Worm (Caenorhabditis elegans) whole organism, L4/young adult: ENCODE data around the gene F57G9.3.
A peak's percentile ranks its signal among the peaks of the same experiment; 100 is the strongest.

Experiments used
- W03F9.2 ChIP-seq: fragments of 150-350 bp; optimal IDR thresholded peaks from 2 replicates; lab custom pipeline; 2014; ENCODE audit warnings: missing biosample characterization, missing genetic modification characterization
- dao-5 ChIP-seq: sonication (generic microtip); optimal IDR thresholded peaks from 2 replicates; lab custom pipeline; 2016; ENCODE audit warnings: missing genotype, missing genetic modification characterization, moderate library complexity, missing compliant biosample characterization
- him-1 ChIP-seq: sonication (generic microtip); optimal IDR thresholded peaks from 2 replicates; lab custom pipeline; 2016; ENCODE audit warnings: missing genotype, missing genetic modification reagents, missing genetic modification characterization, missing compliant biosample characterization

Gene F57G9.3

DNA sequence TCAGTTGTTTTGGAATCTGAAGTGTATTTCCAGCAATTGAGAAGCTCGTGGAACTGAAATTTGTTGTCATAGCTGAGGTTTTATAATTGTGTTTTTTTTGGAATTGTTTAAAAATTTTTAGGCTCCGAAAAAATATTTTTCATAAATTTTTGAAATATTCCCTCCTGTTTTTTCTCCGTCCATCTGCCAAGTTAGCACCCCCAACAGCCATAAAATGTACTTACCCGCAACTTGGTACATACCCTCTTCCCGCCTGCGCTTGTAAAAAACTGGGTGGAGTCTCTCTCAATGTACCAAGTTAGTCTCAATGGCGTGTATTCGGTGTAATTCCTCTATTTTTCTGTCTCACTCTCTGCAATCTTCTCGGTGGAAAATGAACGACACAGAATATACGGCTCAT, 20.2 kb downstream of the F57G9.3 start, which contains the start of gene Y57A10B.6:
Gene Y57A10B.6 (plus strand): TSS at position 301 of the 400 bp plus-strand sequence.
- no peak for TF ChIP-seq W03F9.2 (tag; lab: Kevin White, UChicago)
- TF ChIP-seq dao-5 (tag; lab: Kevin White, UChicago), result no peak
- no peak for TF ChIP-seq him-1 (tag; lab: Kevin White, UChicago)

DNA sequence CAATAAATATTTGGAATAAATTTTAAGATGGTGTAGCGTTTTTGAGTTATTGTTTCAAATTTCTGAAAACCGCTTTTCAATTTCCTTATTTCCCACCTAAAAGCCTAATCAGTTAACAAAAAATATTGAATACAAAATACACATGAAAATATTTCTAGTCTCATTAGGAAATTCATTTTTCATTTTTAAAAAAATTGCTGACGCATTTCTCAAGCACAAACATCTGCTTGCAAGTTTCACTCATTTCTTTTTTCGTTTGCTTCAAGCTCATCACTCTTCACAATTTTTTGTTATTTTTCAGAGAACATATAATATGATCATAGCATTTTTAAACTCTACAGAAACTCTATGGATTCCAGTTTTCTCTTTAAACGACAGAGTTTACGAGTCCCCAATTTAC, 22.0 kb downstream of the F57G9.3 start, which contains the start of gene sre-41:
Gene sre-41 (plus strand): TSS at position 301 of the 400 bp plus-strand sequence.
- no peak for TF ChIP-seq W03F9.2 (tag; lab: Kevin White, UChicago)
- no peak for TF ChIP-seq dao-5 (tag; lab: Kevin White, UChicago)
- no peak for TF ChIP-seq him-1 (tag; lab: Kevin White, UChicago)

DNA sequence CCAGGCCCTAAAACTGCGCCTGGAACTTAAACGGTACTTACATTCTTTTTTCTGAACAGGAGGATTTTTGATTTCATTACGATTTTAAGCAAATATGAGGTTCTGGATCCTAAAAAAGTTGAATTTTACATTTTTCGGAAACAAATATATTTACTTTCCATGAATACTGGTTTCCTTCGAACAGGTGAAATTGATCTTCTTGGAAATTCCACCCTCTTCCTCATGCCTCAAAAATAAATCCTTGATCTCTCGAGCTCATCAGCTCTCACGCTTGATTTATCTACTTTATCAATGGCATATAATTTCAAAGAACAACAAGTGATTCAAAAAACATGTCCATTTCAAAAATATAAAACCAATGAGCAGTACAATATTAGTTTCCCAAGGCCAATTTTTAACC, 22.5 kb downstream of the F57G9.3 start:
- TF ChIP-seq dao-5 (tag; lab: Kevin White, UChicago) (no peak), W03F9.2 (tag; lab: Kevin White, UChicago) (no peak), him-1 (tag; lab: Kevin White, UChicago) (no peak)

DNA sequence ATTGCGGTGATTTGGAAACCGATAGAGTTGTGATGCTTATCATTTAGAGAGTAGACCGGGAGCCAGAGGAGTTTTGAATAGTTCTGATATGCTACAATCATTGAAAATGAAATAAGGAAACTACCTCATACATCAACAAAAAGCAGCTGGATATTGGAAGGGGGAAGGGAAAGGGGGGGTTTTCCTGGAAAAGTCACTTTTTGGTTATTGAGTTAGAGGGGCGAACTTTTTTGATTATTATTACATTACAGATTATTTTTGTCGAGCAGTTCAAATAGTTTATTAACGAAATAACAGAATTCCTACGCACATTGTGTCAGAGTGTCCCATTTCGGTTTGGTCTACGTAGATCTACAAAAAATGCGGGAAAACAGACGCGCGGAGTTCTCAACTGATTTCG, 23.2 kb downstream of the F57G9.3 start, which contains the start of gene sre-42:
Gene sre-42 (minus strand): TSS at position 101 of the 400 bp plus-strand sequence.
- TF ChIP-seq him-1 (tag; lab: Kevin White, UChicago), result no peak
- no peak for TF ChIP-seq dao-5 (tag; lab: Kevin White, UChicago)
- no peak for TF ChIP-seq W03F9.2 (tag; lab: Kevin White, UChicago)

DNA sequence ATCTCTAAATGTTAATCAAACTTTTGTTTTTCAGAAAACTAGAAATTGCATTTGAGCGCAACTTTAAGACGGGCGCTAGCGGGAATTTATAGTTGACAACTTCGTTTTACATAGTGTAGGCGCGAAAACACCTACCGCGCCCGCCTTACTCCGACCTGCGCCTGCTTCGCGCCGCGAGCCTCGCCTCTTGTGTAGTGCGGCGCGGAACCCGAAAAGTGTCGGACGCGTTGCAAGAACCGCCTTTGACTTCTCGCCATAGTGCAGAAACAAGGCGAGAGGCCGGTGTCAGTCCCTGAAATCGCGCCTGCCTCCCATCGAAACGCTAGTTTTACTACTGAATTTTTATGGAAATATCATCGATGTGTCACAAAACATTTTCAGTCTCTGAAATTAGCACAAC, 24.2 kb downstream of the F57G9.3 start:
- TF ChIP-seq W03F9.2 (tag; lab: Kevin White, UChicago), result no peak
- TF ChIP-seq dao-5 (tag; lab: Kevin White, UChicago), result no peak
- TF ChIP-seq him-1 (tag; lab: Kevin White, UChicago), result no peak

DNA sequence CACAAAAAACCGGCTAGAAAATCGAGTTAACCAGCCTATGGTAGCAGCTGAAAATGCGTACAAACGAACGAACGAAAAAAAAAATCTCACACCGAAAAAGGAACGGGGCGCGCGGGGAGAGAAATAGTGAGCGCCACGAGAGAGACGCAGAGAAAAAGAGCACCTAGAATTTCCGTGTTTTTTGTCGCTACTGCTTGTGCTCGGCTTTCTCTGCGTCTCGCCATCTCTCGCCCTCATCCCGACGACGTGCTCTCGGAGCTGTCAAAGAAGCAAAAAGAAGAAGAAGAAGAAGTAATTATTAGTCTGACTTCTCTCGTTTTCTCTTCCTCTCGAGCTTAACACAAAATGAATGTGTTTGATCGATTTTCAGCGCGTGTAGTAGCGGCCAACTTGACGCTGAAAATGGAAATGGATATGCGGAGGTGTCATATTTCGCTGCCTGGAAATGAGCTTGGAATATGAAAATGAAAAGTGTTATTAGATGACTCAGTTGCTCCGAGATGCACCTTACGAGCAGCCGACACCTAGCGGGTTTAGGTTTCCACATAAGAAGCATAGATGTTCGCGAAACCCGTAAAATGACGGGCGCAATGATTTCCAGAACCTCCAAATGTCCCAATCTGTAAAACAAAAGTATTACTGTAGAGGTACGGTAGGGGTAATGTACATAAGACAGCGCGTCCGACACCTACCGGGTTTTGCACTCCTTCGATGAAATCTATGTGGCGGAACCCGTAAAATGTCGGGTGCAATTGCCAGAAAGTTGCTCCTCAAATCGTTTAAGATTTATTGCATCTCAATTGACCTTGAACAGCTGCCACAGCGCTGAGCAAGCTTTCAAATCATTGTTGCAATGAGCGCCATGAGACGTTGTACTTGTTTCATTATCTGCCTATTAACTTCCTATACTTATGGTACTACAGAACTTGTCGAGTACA, 27.1 kb downstream of the F57G9.3 start, which contains the start of gene btb-14:
Gene btb-14 (plus strand): TSS at position 839 of the 938 bp plus-strand sequence.
- no peak for TF ChIP-seq W03F9.2 (tag; lab: Kevin White, UChicago)
- no peak for TF ChIP-seq dao-5 (tag; lab: Kevin White, UChicago)
- TF ChIP-seq him-1 (tag; lab: Kevin White, UChicago), result peak; percentile 11

DNA sequence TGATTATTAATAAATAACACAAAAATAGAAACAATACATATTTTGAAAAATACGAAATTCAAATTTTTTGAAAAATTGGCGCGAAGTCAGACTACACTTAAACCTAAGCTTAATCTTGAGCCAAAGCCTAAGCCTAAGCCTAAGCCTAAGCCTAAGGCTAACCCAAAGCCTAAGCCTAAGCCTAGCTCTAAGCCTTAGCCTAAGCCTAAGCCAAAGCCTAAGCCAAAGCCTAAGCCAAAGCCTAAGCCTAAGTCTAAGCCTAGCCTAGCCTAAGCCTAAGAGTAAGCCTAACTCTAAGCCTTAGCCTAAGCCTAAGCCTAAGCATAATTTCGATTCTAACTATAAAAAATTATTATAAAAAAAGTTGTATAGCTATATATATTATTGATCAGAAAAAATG, 29.1 kb downstream of the F57G9.3 start:
- TF ChIP-seq dao-5 (tag; lab: Kevin White, UChicago), result no peak
- no peak for TF ChIP-seq W03F9.2 (tag; lab: Kevin White, UChicago)
- no peak for TF ChIP-seq him-1 (tag; lab: Kevin White, UChicago)

DNA sequence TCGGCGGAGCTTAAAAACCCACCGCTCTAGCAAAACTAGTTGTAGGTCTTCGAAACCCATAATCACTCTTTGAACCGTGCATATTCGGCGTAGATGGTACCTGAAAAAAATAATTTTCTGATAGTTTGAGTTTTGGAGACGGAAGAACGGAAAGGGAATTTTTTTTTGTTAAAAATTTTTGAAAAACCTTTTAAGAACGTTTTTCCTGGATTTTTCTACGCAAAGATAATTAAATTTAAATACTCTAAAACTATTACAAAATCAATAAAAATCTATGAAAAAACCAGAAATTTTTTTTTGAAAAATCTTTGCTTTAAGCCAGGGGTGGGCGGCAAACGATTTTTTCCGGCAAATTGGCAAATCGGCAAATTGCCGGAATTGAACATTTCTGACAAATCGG, 30.6 kb downstream of the F57G9.3 start, which contains the start of gene marc-5:
Gene marc-5 (minus strand): TSS at position 101 of the 400 bp plus-strand sequence.
- no peak for TF ChIP-seq W03F9.2 (tag; lab: Kevin White, UChicago)
- no peak for TF ChIP-seq him-1 (tag; lab: Kevin White, UChicago)
- no peak for TF ChIP-seq dao-5 (tag; lab: Kevin White, UChicago)

DNA sequence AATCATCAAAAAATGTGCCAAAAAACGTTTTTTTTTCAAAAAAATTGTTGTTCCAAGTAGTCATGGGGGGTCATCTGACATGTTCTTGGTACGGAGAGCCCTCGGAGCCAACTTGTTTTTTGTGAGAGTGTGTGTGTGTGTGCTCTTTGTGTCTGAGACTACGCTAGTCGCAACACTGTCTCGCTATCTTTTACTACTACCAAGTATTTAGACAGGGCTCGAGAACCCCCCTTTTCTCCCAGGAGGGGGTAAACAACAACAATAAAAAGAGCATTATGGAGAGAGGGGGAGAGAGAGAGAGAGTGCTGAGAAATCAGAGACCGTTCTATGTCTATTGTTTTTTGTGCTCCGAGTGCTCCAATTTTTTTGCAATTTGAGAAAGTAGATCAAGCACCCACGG, 31.2 kb downstream of the F57G9.3 start:
- TF ChIP-seq W03F9.2 (tag; lab: Kevin White, UChicago) (no peak), him-1 (tag; lab: Kevin White, UChicago) (peak; percentile 12)

DNA sequence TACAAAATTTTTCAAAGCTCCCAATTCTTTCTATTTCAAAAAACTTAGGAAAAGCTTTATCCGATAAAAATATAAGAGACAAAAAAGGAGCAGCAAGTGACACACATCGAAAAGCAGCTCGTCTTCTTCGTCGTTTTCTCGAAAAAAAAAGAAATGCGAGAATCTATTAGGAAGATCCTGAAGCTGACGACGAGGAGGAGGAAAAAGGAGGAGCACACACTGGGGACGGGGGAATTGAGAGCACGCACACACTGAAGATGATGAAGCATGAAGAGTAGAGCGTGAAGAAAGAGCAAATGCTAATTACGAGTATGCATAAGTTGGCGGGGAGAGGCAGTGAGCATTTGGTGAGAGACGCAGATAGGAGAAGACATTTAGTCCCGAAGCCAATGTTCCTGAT, 36.1 kb downstream of the F57G9.3 start:
- TF ChIP-seq W03F9.2 (tag; lab: Kevin White, UChicago) (no peak), dao-5 (tag; lab: Kevin White, UChicago) (no peak), him-1 (tag; lab: Kevin White, UChicago) (no peak)

DNA sequence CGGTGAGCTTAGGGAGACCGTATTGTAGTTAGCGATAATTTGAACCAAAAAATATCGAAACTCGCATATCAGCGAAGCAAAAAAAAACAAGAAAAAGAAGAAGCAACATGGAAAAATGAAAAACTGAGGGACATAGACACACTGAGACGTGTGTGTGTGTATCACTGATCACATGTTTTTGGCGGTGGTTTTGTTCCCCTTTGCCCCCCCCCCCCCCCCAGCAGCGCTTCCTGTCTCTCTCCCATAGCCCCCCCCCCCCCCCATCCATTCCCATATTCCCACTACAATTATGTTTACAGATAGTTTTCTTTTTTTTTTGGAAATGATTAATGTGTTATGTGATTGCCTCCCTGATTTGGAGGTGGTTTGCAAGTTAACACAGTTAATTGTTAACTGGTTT, 40.8 kb downstream of the F57G9.3 start:
- TF ChIP-seq W03F9.2 (tag; lab: Kevin White, UChicago) (no peak), dao-5 (tag; lab: Kevin White, UChicago) (no peak), him-1 (tag; lab: Kevin White, UChicago) (no peak)

DNA sequence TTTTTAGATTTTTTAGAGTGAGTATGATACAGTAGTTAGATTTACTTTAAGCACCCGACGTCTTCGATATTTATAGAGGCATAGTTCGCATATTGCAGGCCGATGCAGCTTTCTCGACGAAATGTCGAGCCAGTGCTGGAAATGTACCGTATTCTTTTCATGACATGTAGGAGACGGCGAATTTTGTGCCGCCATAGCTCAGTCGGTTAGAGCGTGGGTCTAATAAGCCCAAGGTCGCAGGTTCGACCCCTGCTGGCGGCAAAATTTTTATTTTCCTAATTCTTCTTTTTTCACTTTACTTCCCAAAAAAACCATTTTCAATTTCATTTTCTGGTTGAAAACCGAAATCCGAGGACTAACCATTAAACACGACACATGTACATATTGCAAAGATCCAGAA, 47.7 kb downstream of the F57G9.3 start:
- TF ChIP-seq him-1 (tag; lab: Kevin White, UChicago) (no peak), W03F9.2 (tag; lab: Kevin White, UChicago) (no peak)
